Worm (Caenorhabditis elegans): ENCODE results near the gene clec-118.
"Not testable (repeated sequence)": the region's sequence is repeated elsewhere in the genome, so short reads cannot be mapped to it uniquely, and the experiment has no call there.

ce11 chrII:632545-632944 is 20.3 kb upstream of the clec-118 start:
- not testable (repeated sequence) for TF ChIP-seq nhr-11, egl-27, F10B5.3 (tag; optimal IDR thresholded peaks at IDR 0.05)

Measured in whole organism, L4 larva.